Fruit fly (Drosophila melanogaster) whole organism, prepupa: ENCODE data around the gene Pak3.

Experiments
- CG10631 ChIP-seq: fragments of 200-800 bp; sonication (Bioruptor generic); optimal IDR thresholded peaks from 2 replicates; lab custom pipeline; 2016; ENCODE audit warnings: missing biosample characterization, missing genetic modification characterization
- CG10669 ChIP-seq: fragments of 200-800 bp; sonication (Bioruptor generic); optimal IDR thresholded peaks from 3 replicates; lab custom pipeline; 2018; ENCODE audit warnings: missing biosample characterization, mild to moderate bottlenecking, missing genetic modification characterization, moderate library complexity
- CG11762 ChIP-seq: fragments of 200-800 bp; sonication (Bioruptor generic); optimal IDR thresholded peaks from 3 replicates; lab custom pipeline; 2016; ENCODE audit warnings: missing biosample characterization, missing genetic modification characterization; ENCODE audit not compliant: insufficient read depth
- CG11902 ChIP-seq: fragments of 200-800 bp; sonication (Bioruptor generic); optimal IDR thresholded peaks from 3 replicates; lab custom pipeline; 2016; ENCODE audit warnings: missing biosample characterization, missing genetic modification characterization
- CG15336 ChIP-seq: fragments of 200-800 bp; sonication (Bioruptor generic); IDR thresholded peaks from 2 replicates; pipeline ENCODE4 v1.3.6; 2022; ENCODE audit warnings: missing biosample characterization, missing genetic modification characterization
- CG1621 ChIP-seq: fragments of 200-800 bp; sonication (Bioruptor generic); optimal IDR thresholded peaks from 3 replicates; lab custom pipeline; 2018; ENCODE audit warnings: missing biosample characterization, mild to moderate bottlenecking, missing genetic modification characterization
- CG16779 ChIP-seq: fragments of 200-800 bp; sonication (Bioruptor generic); optimal IDR thresholded peaks from 3 replicates; lab custom pipeline; 2017; ENCODE audit warnings: missing biosample characterization, mild to moderate bottlenecking, missing genetic modification characterization
- CG3032 ChIP-seq: fragments of 200-800 bp; optimal IDR thresholded peaks from 2 replicates; lab custom pipeline; 2019; ENCODE audit warnings: missing biosample characterization, mild to moderate bottlenecking, missing genetic modification characterization, moderate library complexity
- CG31627 ChIP-seq: fragments of 200-800 bp; sonication (Bioruptor generic); optimal IDR thresholded peaks from 3 replicates; lab custom pipeline; 2016; ENCODE audit warnings: missing biosample characterization, missing genetic modification characterization
- CG32006 ChIP-seq: fragments of 200-800 bp; sonication (Bioruptor generic); optimal IDR thresholded peaks from 3 replicates; lab custom pipeline; 2017; ENCODE audit warnings: missing biosample characterization, mild to moderate bottlenecking, missing genetic modification characterization
- CG34406 ChIP-seq: fragments of 200-800 bp; sonication (Bioruptor generic); optimal IDR thresholded peaks from 3 replicates; lab custom pipeline; 2016; ENCODE audit warnings: missing biosample characterization, missing genetic modification characterization
- CG4318 ChIP-seq: fragments of 200-800 bp; sonication (Bioruptor generic); optimal IDR thresholded peaks from 3 replicates; lab custom pipeline; 2017; ENCODE audit warnings: missing biosample characterization, mild to moderate bottlenecking, missing genetic modification characterization
- CG6163 ChIP-seq: fragments of 200-800 bp; sonication (Bioruptor generic); IDR thresholded peaks from 3 replicates; pipeline ENCODE4 v1.3.6; 2022; ENCODE audit warnings: missing biosample characterization, missing genetic modification characterization
- CG6276 ChIP-seq: fragments of 200-800 bp; sonication (Bioruptor generic); optimal IDR thresholded peaks from 2 replicates; lab custom pipeline; 2017; ENCODE audit warnings: missing biosample characterization, mild to moderate bottlenecking, missing genetic modification characterization
- CG6792 ChIP-seq: fragments of 200-800 bp; sonication (Bioruptor generic); optimal IDR thresholded peaks from 3 replicates; lab custom pipeline; 2016; ENCODE audit warnings: missing biosample characterization, missing genetic modification characterization
- CG6808 ChIP-seq: fragments of 200-800 bp; sonication (Bioruptor generic); optimal IDR thresholded peaks from 3 replicates; lab custom pipeline; 2017; ENCODE audit warnings: missing biosample characterization, missing genetic modification characterization, mild to moderate bottlenecking, moderate library complexity, missing genetic modification reagents
- CG6854 ChIP-seq: fragments of 200-800 bp; sonication (Bioruptor generic); optimal IDR thresholded peaks from 2 replicates; lab custom pipeline; 2017; ENCODE audit warnings: missing biosample characterization, mild to moderate bottlenecking, missing genetic modification characterization
- CG8119 ChIP-seq: fragments of 200-800 bp; sonication (Bioruptor generic); IDR thresholded peaks from 3 replicates; pipeline ENCODE4 v1.3.6; 2022; ENCODE audit warnings: missing biosample characterization, missing genetic modification characterization
- CG8632 ChIP-seq: fragments of 200-800 bp; sonication (Bioruptor generic); optimal IDR thresholded peaks from 3 replicates; lab custom pipeline; 2016; ENCODE audit warnings: missing biosample characterization, missing genetic modification characterization
- Eip75B ChIP-seq: fragments of 200-800 bp; sonication (Bioruptor generic); optimal IDR thresholded peaks from 3 replicates; lab custom pipeline; 2016; ENCODE audit warnings: missing biosample characterization, missing genetic modification characterization
- Ets21C ChIP-seq: fragments of 200-800 bp; sonication (Bioruptor generic); optimal IDR thresholded peaks from 3 replicates; lab custom pipeline; 2016; ENCODE audit warnings: missing biosample characterization, missing genetic modification characterization
- Ets96B ChIP-seq: fragments of 200-800 bp; optimal IDR thresholded peaks from 2 replicates; lab custom pipeline; 2019; ENCODE audit warnings: missing biosample characterization, mild to moderate bottlenecking, missing genetic modification characterization, moderate library complexity
- Gug ChIP-seq: fragments of 200-800 bp; sonication (Bioruptor generic); IDR thresholded peaks from 2 replicates; pipeline ENCODE4 v1.3.6; 2022; ENCODE audit warnings: missing biosample characterization, missing genetic modification characterization
- Hr39 ChIP-seq: fragments of 200-800 bp; sonication (Bioruptor generic); optimal IDR thresholded peaks from 2 replicates; lab custom pipeline; 2016; ENCODE audit warnings: missing biosample characterization, missing genetic modification characterization
- Hr4 ChIP-seq: fragments of 200-800 bp; sonication (Bioruptor generic); optimal IDR thresholded peaks from 3 replicates; lab custom pipeline; 2016; ENCODE audit warnings: missing biosample characterization, missing genetic modification characterization
- Lpt ChIP-seq: fragments of 200-800 bp; sonication (Bioruptor generic); optimal IDR thresholded peaks from 3 replicates; lab custom pipeline; 2016; ENCODE audit warnings: missing biosample characterization, missing genetic modification characterization
- Met ChIP-seq: fragments of 200-800 bp; sonication (Bioruptor generic); optimal IDR thresholded peaks from 3 replicates; lab custom pipeline; 2016; ENCODE audit warnings: missing biosample characterization, missing genetic modification characterization
- OdsH ChIP-seq: fragments of 200-800 bp; sonication (Bioruptor generic); optimal IDR thresholded peaks from 3 replicates; lab custom pipeline; 2016; ENCODE audit warnings: missing biosample characterization, missing genetic modification characterization
- Smox ChIP-seq: fragments of 200-800 bp; sonication (Bioruptor generic); optimal IDR thresholded peaks from 3 replicates; lab custom pipeline; 2016; ENCODE audit warnings: missing biosample characterization, missing genetic modification characterization
- Sox102F ChIP-seq: fragments of 200-800 bp; sonication (Bioruptor generic); optimal IDR thresholded peaks from 2 replicates; lab custom pipeline; 2016; ENCODE audit warnings: missing biosample characterization, mild to moderate bottlenecking, missing genetic modification characterization
- Sox14 ChIP-seq: fragments of 200-800 bp; sonication (Bioruptor generic); optimal IDR thresholded peaks from 3 replicates; lab custom pipeline; 2016; ENCODE audit warnings: missing biosample characterization, missing genetic modification characterization
- Sox15 ChIP-seq: fragments of 200-800 bp; sonication (Bioruptor generic); optimal IDR thresholded peaks from 3 replicates; lab custom pipeline; 2016; ENCODE audit warnings: missing biosample characterization, missing genetic modification characterization
- achi ChIP-seq: fragments of 200-800 bp; sonication (Bioruptor generic); optimal IDR thresholded peaks from 3 replicates; lab custom pipeline; 2016; ENCODE audit warnings: missing biosample characterization, missing genetic modification characterization
- acj6 ChIP-seq: fragments of 200-800 bp; sonication (Bioruptor generic); optimal IDR thresholded peaks from 3 replicates; lab custom pipeline; 2016; ENCODE audit warnings: missing biosample characterization, missing genetic modification characterization
- cyc ChIP-seq: fragments of 200-800 bp; sonication (Bioruptor generic); optimal IDR thresholded peaks from 3 replicates; lab custom pipeline; 2016; ENCODE audit warnings: missing biosample characterization, missing genetic modification characterization
- dsx ChIP-seq: fragments of 200-800 bp; optimal IDR thresholded peaks from 3 replicates; lab custom pipeline; 2019; ENCODE audit warnings: missing biosample characterization, mild to moderate bottlenecking, missing genetic modification characterization, moderate library complexity; ENCODE audit not compliant: poor library complexity, severe bottlenecking
- eg ChIP-seq: fragments of 200-800 bp; sonication (Bioruptor generic); IDR thresholded peaks from 3 replicates; pipeline ENCODE4 v1.3.6; 2022; ENCODE audit warnings: missing biosample characterization, missing genetic modification characterization
- esn ChIP-seq: fragments of 200-800 bp; sonication (Bioruptor generic); optimal IDR thresholded peaks from 2 replicates; lab custom pipeline; 2016; ENCODE audit warnings: missing biosample characterization, mild to moderate bottlenecking, missing genetic modification characterization, moderate library complexity
- fd59A ChIP-seq: fragments of 200-800 bp; sonication (Bioruptor generic); optimal IDR thresholded peaks from 2 replicates; lab custom pipeline; 2017; ENCODE audit warnings: missing biosample characterization, mild to moderate bottlenecking, missing genetic modification characterization, missing genetic modification reagents
- fkh ChIP-seq: fragments of 200-800 bp; sonication (Bioruptor generic); optimal IDR thresholded peaks from 3 replicates; lab custom pipeline; 2017; ENCODE audit warnings: missing biosample characterization, mild to moderate bottlenecking, missing genetic modification characterization, moderate library complexity
- pdm3 ChIP-seq: fragments of 200-800 bp; sonication (Bioruptor generic); optimal IDR thresholded peaks from 3 replicates; lab custom pipeline; 2016; ENCODE audit warnings: missing biosample characterization, missing genetic modification characterization
- salr ChIP-seq, 2 experiments: fragments of 200-800 bp; sonication (Bioruptor generic); optimal IDR thresholded peaks; 3 replicates each; lab custom pipeline; 2016 to 2018; ENCODE audit warnings: missing biosample characterization in 2 of 2, missing genetic modification characterization in 2 of 2, mild to moderate bottlenecking in 1 of 2
- spab ChIP-seq: fragments of 200-800 bp; sonication (Bioruptor generic); optimal IDR thresholded peaks from 2 replicates; lab custom pipeline; 2017; ENCODE audit warnings: missing biosample characterization, mild to moderate bottlenecking, missing genetic modification characterization, missing genetic modification reagents
- topi ChIP-seq: fragments of 200-800 bp; sonication (Bioruptor generic); optimal IDR thresholded peaks from 3 replicates; lab custom pipeline; 2016; ENCODE audit warnings: missing biosample characterization, missing genetic modification characterization

Gene Pak3

dm6 chr3R:16449187-16449973, 4.2 kb downstream of the Pak3 start (continued):
- TF ChIP-seq CG6808 (GFP tag; lab: Kevin White, UChicago) (peak; percentile 98), CG6163 (GFP tag; lab: Robert Waterston, UW) (peak; percentile 99), CG15336 (GFP tag; lab: Robert Waterston, UW) (peak; percentile 96), CG6854 (peak; percentile 37), Hr39 (GFP tag; lab: Kevin White, UChicago) (peak; percentile 93), CG32006 (GFP tag; lab: Kevin White, UChicago) (peak; percentile 99), CG4318 (GFP tag; lab: Kevin White, UChicago) (peak; percentile 98), CG8632 (GFP tag; lab: Kevin White, UChicago) (peak; percentile 93), Sox15 (GFP tag; lab: Kevin White, UChicago) (peak; percentile 96), Sox14 (GFP tag; lab: Kevin White, UChicago) (peak; percentile 99), CG31627 (peak; percentile 92), CG10631 (peak; percentile 99), Gug (GFP tag; lab: Robert Waterston, UW) (peak; percentile 99), esn (peak; percentile 92), Ets96B (tag; lab: Kevin White, UChicago) (peak; percentile 99), salr (GFP tag; optimal IDR thresholded peaks at IDR 0.05; lab: Kevin White, UChicago) (peak; percentile 97 to 99), spab (peak; percentile 99), Ets21C (GFP tag; lab: Kevin White, UChicago) (peak; percentile 86), Hr4 (GFP tag; lab: Kevin White, UChicago) (peak; percentile 99), CG11902 (GFP tag; lab: Kevin White, UChicago) (peak; percentile 99), Met (GFP tag; lab: Kevin White, UChicago) (peak; percentile 87), OdsH (GFP tag; lab: Kevin White, UChicago) (peak; percentile 97), Sox102F (GFP tag; lab: Kevin White, UChicago) (peak; percentile 81), CG10669 (GFP tag; lab: Kevin White, UChicago) (peak; percentile 99), acj6 (GFP tag; lab: Kevin White, UChicago) (peak; percentile 98), CG6276 (GFP tag; lab: Kevin White, UChicago) (peak; percentile 89), cyc (GFP tag; lab: Kevin White, UChicago) (peak; percentile 95), CG6792 (peak; percentile 97), eg (GFP tag; lab: Robert Waterston, UW) (peak; percentile 99), topi (GFP tag; lab: Kevin White, UChicago) (peak; percentile 92), CG16779 (tag; lab: Kevin White, UChicago) (peak; percentile 94), pdm3 (GFP tag; lab: Kevin White, UChicago) (peak; percentile 99), Smox (no peak)

DNA sequence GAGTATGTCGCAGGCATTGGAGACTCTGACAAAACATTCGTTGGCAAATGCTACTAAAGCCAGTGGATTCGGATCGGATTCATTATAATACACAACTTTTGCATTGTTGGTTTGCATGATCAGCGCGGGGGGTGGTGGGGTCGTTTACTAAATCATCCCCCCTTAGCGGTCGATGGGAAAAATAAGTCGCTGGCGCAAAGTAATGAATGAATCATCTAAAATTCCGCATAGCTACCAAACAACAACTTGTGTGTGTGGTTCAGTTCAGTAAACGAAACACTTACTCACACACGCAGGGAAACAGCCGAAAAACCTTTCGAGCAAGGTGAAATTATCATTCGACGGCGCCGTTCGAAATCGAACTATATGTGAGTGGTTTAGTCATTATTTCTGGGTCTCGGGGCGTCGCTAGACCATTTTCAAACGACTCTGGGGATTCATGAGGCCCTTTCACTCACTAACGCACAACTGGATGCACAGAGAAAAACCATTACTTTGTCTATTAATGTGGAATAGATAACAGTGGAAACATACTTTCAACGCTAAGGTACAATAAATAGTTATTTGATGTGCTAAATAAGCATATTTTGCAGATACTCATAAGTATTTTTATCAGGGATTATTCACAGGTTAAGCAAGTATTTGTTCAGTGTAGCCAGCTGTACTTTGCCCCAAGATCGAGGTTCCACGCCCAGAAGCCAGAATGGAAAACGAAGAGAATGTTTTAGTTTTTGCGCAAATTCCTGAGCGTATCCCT, 5.1 kb downstream of the Pak3 start:
- TF ChIP-seq Lpt (GFP tag; lab: Kevin White, UChicago) (peak; percentile 61), Sox102F (GFP tag; lab: Kevin White, UChicago) (no peak), CG11762 (GFP tag; lab: Kevin White, UChicago) (peak; percentile 68), CG31627 (no peak), Eip75B (GFP tag; lab: Kevin White, UChicago) (no peak), Hr39 (GFP tag; lab: Kevin White, UChicago) (no peak), CG6276 (GFP tag; lab: Kevin White, UChicago) (peak; percentile 93), Ets21C (GFP tag; lab: Kevin White, UChicago) (no peak), CG8632 (GFP tag; lab: Kevin White, UChicago) (no peak), CG4318 (GFP tag; lab: Kevin White, UChicago) (no peak), CG6808 (GFP tag; lab: Kevin White, UChicago) (peak; percentile 79), CG8119 (GFP tag; lab: Robert Waterston, UW) (peak; percentile 80), Met (GFP tag; lab: Kevin White, UChicago) (no peak), Sox15 (GFP tag; lab: Kevin White, UChicago) (no peak), achi (GFP tag; lab: Kevin White, UChicago) (no peak), CG1621 (tag; lab: Kevin White, UChicago) (peak; percentile 61), CG11902 (GFP tag; lab: Kevin White, UChicago) (no peak), esn (no peak), CG15336 (GFP tag; lab: Robert Waterston, UW) (peak; percentile 88), dsx (GFP tag; lab: Kevin White, UChicago) (no peak), OdsH (GFP tag; lab: Kevin White, UChicago) (no peak), fd59A (GFP tag; lab: Kevin White, UChicago) (no peak), CG34406 (GFP tag; lab: Kevin White, UChicago) (no peak), fkh (no peak), spab (no peak), CG3032 (no peak), salr (GFP tag; optimal IDR thresholded peaks at IDR 0.05; lab: Kevin White, UChicago) (peak; percentile 87 to 89)
